Worm (Caenorhabditis elegans): ENCODE measurements around the gene Y38C1AA.6.

Y38C1AA.6 gene

ce11 chrIV:159864-160263, 2.8 kb upstream of the Y38C1AA.6 start, which contains the start of gene Y38C1AA.19:
Gene Y38C1AA.19, plus strand, starts transcription at chrIV:160164.
- TF ChIP-seq unc-62 (GFP tag; optimal IDR thresholded peaks at IDR 0.05): no peak

- no peak for TF ChIP-seq unc-62 (GFP tag; optimal IDR thresholded peaks at IDR 0.05)
These were observed 2.1 kb downstream of the Y38C1AA.6 start, which contains the start of gene cutl-24 for ce11 chrIV:164777-165176. Gene cutl-24, plus strand, starts transcription at chrIV:165077.

ce11 chrIV:171036-171435, 8.4 kb downstream of the Y38C1AA.6 start:
- TF ChIP-seq unc-62 (GFP tag; optimal IDR thresholded peaks at IDR 0.05): no peak

ce11 chrIV:172990-173389, 10.4 kb downstream of the Y38C1AA.6 start:
- no peak for TF ChIP-seq unc-62 (GFP tag; optimal IDR thresholded peaks at IDR 0.05)

- no peak for TF ChIP-seq unc-62 (GFP tag; optimal IDR thresholded peaks at IDR 0.05)
These were observed 11.5 kb downstream of the Y38C1AA.6 start for ce11 chrIV:174115-174514.

ce11 chrIV:175698-176097, 13.1 kb downstream of the Y38C1AA.6 start:
- no peak for TF ChIP-seq unc-62 (GFP tag; optimal IDR thresholded peaks at IDR 0.05)

ce11 chrIV:177487-177886, 14.9 kb downstream of the Y38C1AA.6 start:
- TF ChIP-seq unc-62 (GFP tag; optimal IDR thresholded peaks at IDR 0.05): no peak

ce11 chrIV:178696-179095, 16.1 kb downstream of the Y38C1AA.6 start, which contains the start of gene tcl-2:
Gene tcl-2, plus strand, starts transcription at chrIV:179083.
- no peak for TF ChIP-seq unc-62 (GFP tag; optimal IDR thresholded peaks at IDR 0.05)

- no peak for TF ChIP-seq unc-62 (GFP tag; optimal IDR thresholded peaks at IDR 0.05)
These were observed 17.1 kb downstream of the Y38C1AA.6 start for ce11 chrIV:179700-180099.

ce11 chrIV:183519-183918, 20.9 kb downstream of the Y38C1AA.6 start:
- no peak for TF ChIP-seq unc-62 (GFP tag; optimal IDR thresholded peaks at IDR 0.05)

- no peak for TF ChIP-seq unc-62 (GFP tag; optimal IDR thresholded peaks at IDR 0.05)
These were observed 21.6 kb downstream of the Y38C1AA.6 start, which contains the start of gene pnc-1 for ce11 chrIV:184184-184583. Gene pnc-1, plus strand, starts transcription at chrIV:184484.

- TF ChIP-seq unc-62 (GFP tag; optimal IDR thresholded peaks at IDR 0.05): no peak
These were observed 23.5 kb downstream of the Y38C1AA.6 start for ce11 chrIV:186110-186509.

ce11 chrIV:187336-187735, 24.7 kb downstream of the Y38C1AA.6 start:
- no peak for TF ChIP-seq unc-62 (GFP tag; optimal IDR thresholded peaks at IDR 0.05)

- no peak for TF ChIP-seq unc-62 (GFP tag; optimal IDR thresholded peaks at IDR 0.05)
These were observed 26.5 kb downstream of the Y38C1AA.6 start for ce11 chrIV:189087-189486.

ce11 chrIV:192046-192445, 29.4 kb downstream of the Y38C1AA.6 start, which contains the start of gene Y38C1AA.12:
Gene Y38C1AA.12, plus strand, starts transcription at chrIV:192256.
- TF ChIP-seq unc-62 (GFP tag; optimal IDR thresholded peaks at IDR 0.05): no peak

ce11 chrIV:194442-194841, 31.8 kb downstream of the Y38C1AA.6 start, which contains the start of gene csn-3:
Gene csn-3, plus strand, starts transcription at chrIV:194742.
- TF ChIP-seq unc-62 (GFP tag; optimal IDR thresholded peaks at IDR 0.05): no peak

ce11 chrIV:202921-203652, 40.5 kb downstream of the Y38C1AA.6 start, which contains the start of gene gfrp-1:
Gene gfrp-1, plus strand, starts transcription at chrIV:203602.
- no peak for TF ChIP-seq unc-62 (GFP tag; optimal IDR thresholded peaks at IDR 0.05)

Measured in whole organism, dauer.